Worm (Caenorhabditis elegans): ENCODE measurements around the gene nas-14.

ce11 chrIV:13180723-13181122 is 10.4 kb downstream of the nas-14 start, which contains the start of gene F58D2.3:
- TF ChIP-seq skn-1 (tag; optimal IDR thresholded peaks at IDR 0.05) (no peak), aly-2 (tag; optimal IDR thresholded peaks at IDR 0.05) (no peak), nhr-76 (tag; optimal IDR thresholded peaks at IDR 0.05) (no peak), snpc-4 (tag; optimal IDR thresholded peaks at IDR 0.05) (no peak), nhr-12 (tag; optimal IDR thresholded peaks at IDR 0.05) (no peak), ets-5 (GFP tag; IDR thresholded peaks at IDR 0.05) (no peak), egl-27 (tag; optimal IDR thresholded peaks at IDR 0.05) (no peak), hlh-17 (GFP tag; optimal IDR thresholded peaks at IDR 0.05; ENCODE audit: borderline replicate concordance) (no peak), sox-4 (tag; optimal IDR thresholded peaks at IDR 0.05) (no peak)
